Fruit fly (Drosophila melanogaster): ENCODE measurements around the gene Iml1.

Iml1 gene

DNA sequence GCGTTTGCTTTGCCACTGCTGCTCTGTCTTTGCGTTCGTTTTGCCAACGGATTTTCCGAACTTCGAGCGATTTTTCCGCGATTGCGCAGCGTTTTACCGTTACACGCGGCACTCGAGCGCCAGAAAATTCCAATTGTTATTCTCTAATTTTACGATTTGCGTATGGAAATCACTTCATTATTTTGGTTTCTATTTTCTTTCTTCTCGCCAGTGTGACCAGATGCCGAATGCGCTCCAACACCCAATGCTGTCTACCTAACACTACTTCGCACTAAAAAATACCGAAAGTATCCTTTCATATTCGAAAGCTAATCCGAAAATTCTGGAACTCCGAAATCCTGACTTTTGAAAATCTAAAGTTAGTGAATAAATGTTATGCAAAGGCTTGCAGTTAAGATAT, 37.4 kb downstream of the Iml1 start, which contains the start of gene CG12084 (continued):
- TF ChIP-seq CG14710 (tag; optimal IDR thresholded peaks at IDR 0.05): peak; percentile 47
- peak; percentile 26 for TF ChIP-seq Dp (GFP tag; optimal IDR thresholded peaks at IDR 0.05)
- no peak for TF ChIP-seq CG12942 (GFP tag; optimal IDR thresholded peaks at IDR 0.05)
- TF ChIP-seq CG10959 (GFP tag; IDR thresholded peaks at IDR 0.05): no peak
- no peak for TF ChIP-seq vnd (GFP tag; IDR thresholded peaks at IDR 0.05; ENCODE audit: partially characterized antibody)
- TF ChIP-seq ato (GFP tag; IDR thresholded peaks at IDR 0.05; ENCODE audit: partially characterized antibody): no peak
- no peak for TF ChIP-seq CG14860 (GFP tag; IDR thresholded peaks at IDR 0.05; ENCODE audit: partially characterized antibody)
- no peak for TF ChIP-seq slp2 (GFP tag; optimal IDR thresholded peaks at IDR 0.05)
- TF ChIP-seq Dbx (GFP tag; IDR thresholded peaks at IDR 0.05): no peak
- TF ChIP-seq CG11560 (tag; IDR thresholded peaks at IDR 0.05): no peak
- no peak for TF ChIP-seq Ravus (GFP tag; IDR thresholded peaks at IDR 0.05)
- TF ChIP-seq Fer2 (tag; optimal IDR thresholded peaks at IDR 0.05): no peak
- TF ChIP-seq CG34376 (GFP tag; optimal IDR thresholded peaks at IDR 0.05): no peak
- no peak for TF ChIP-seq Awh (GFP tag; IDR thresholded peaks at IDR 0.05)
- no peak for TF ChIP-seq CG4820 (GFP tag; optimal IDR thresholded peaks at IDR 0.05)
- TF ChIP-seq Hr51 (GFP tag; optimal IDR thresholded peaks at IDR 0.05): no peak
- no peak for TF ChIP-seq CG14441 (GFP tag; IDR thresholded peaks at IDR 0.05)
- TF ChIP-seq CG33213 (GFP tag; optimal IDR thresholded peaks at IDR 0.05): peak; percentile 21
- peak; percentile 27 for TF ChIP-seq cad (GFP tag; optimal IDR thresholded peaks at IDR 0.05)
- TF ChIP-seq CG18476 (GFP tag; optimal IDR thresholded peaks at IDR 0.05): no peak
- TF ChIP-seq bab2 (GFP tag; optimal IDR thresholded peaks at IDR 0.05): no peak
- TF ChIP-seq prd (optimal IDR thresholded peaks at IDR 0.05): no peak
- no peak for TF ChIP-seq prd (GFP tag; IDR thresholded peaks at IDR 0.05)
- TF ChIP-seq Bteb2 (GFP tag; optimal IDR thresholded peaks at IDR 0.05): no peak
- TF ChIP-seq CG34422 (GFP tag; IDR thresholded peaks at IDR 0.05): peak; percentile 21; the same call in 1 of the 3 replicates
- no peak for TF ChIP-seq trh (GFP tag; optimal IDR thresholded peaks at IDR 0.05)
- no peak for TF ChIP-seq CG13894 (tag; optimal IDR thresholded peaks at IDR 0.05)
- no peak for TF ChIP-seq CG42726 (GFP tag; IDR thresholded peaks at IDR 0.05; ENCODE audit: partially characterized antibody)
- TF ChIP-seq HmgZ (tag; optimal IDR thresholded peaks at IDR 0.05): peak; percentile 2
- 0 out of 3 replicates have a peak, but pooled peaks have one; percentile 13 for TF ChIP-seq Doc3 (GFP tag; IDR thresholded peaks at IDR 0.05; ENCODE audit: partially characterized antibody)
- TF ChIP-seq crp (GFP tag; optimal IDR thresholded peaks at IDR 0.05): no peak
- TF ChIP-seq Dref (GFP tag; IDR thresholded peaks at IDR 0.05): no peak
- TF ChIP-seq CG10267 (tag; optimal IDR thresholded peaks at IDR 0.05): peak; percentile 64
- no peak for TF ChIP-seq Side (GFP tag; optimal IDR thresholded peaks at IDR 0.05)
- TF ChIP-seq Rx (GFP tag; IDR thresholded peaks at IDR 0.05): no peak
- TF ChIP-seq CG12155 (GFP tag; optimal IDR thresholded peaks at IDR 0.05): no peak
- no peak for TF ChIP-seq ham (GFP tag; IDR thresholded peaks at IDR 0.05)
- no peak for TF ChIP-seq pho (GFP tag; optimal IDR thresholded peaks at IDR 0.05)
- TF ChIP-seq en (GFP tag; optimal IDR thresholded peaks at IDR 0.05): no peak
- TF ChIP-seq H2.0 (GFP tag; IDR thresholded peaks at IDR 0.05): no peak
- TF ChIP-seq B-H1 (GFP tag; IDR thresholded peaks at IDR 0.05): no peak
- TF ChIP-seq gfzf (GFP tag; optimal IDR thresholded peaks at IDR 0.05): peak; percentile 96
- no peak for TF ChIP-seq ftz-f1 (GFP tag; optimal IDR thresholded peaks at IDR 0.05)
- TF ChIP-seq NFAT (GFP tag; IDR thresholded peaks at IDR 0.05): no peak
- no peak for TF ChIP-seq CG17359 (tag; optimal IDR thresholded peaks at IDR 0.05)
- TF ChIP-seq Spps (tag; optimal IDR thresholded peaks at IDR 0.05): no peak
- no peak for TF ChIP-seq CG18599 (GFP tag; optimal IDR thresholded peaks at IDR 0.05)
- TF ChIP-seq zfh2 (GFP tag; optimal IDR thresholded peaks at IDR 0.05): no peak
- TF ChIP-seq sima (GFP tag; optimal IDR thresholded peaks at IDR 0.05): no peak
- no peak for TF ChIP-seq Abd-B (GFP tag; optimal IDR thresholded peaks at IDR 0.05)
- TF ChIP-seq CG8281 (tag; optimal IDR thresholded peaks at IDR 0.05): no peak
- no peak for TF ChIP-seq CG11696 (GFP tag; IDR thresholded peaks at IDR 0.05)

Measured in whole organism, embryonic.